Fruit fly (Drosophila melanogaster) whole organism, adult: Measurements from ENCODE around the gene CG33552.

Experiments
- CG11617 ChIP-seq: fragments of 200-800 bp; sonication (Bioruptor generic); optimal IDR thresholded peaks from 2 replicates; lab custom pipeline; 2017; ENCODE audit warnings: mild to moderate bottlenecking, missing biosample characterization, missing genetic modification reagents, missing genetic modification characterization
- CG12768 ChIP-seq: fragments of 200-800 bp; sonication (Bioruptor generic); optimal IDR thresholded peaks from 2 replicates; lab custom pipeline; 2017; ENCODE audit warnings: missing biosample characterization, missing genetic modification characterization, mild to moderate bottlenecking, moderate library complexity, missing genetic modification reagents
- CG14711 ChIP-seq: fragments of 200-800 bp; sonication (Bioruptor generic); optimal IDR thresholded peaks from 2 replicates; lab custom pipeline; 2018; ENCODE audit warnings: missing biosample characterization, mild to moderate bottlenecking, missing genetic modification characterization, moderate library complexity
- CG1620 ChIP-seq: fragments of 200-800 bp; sonication (Bioruptor generic); optimal IDR thresholded peaks from 2 replicates; lab custom pipeline; 2016; ENCODE audit warnings: missing biosample characterization, missing genetic modification characterization
- CG33017 ChIP-seq: fragments of 200-800 bp; sonication (Bioruptor generic); optimal IDR thresholded peaks from 2 replicates; lab custom pipeline; 2018; ENCODE audit warnings: missing biosample characterization, mild to moderate bottlenecking, missing genetic modification characterization, moderate library complexity
- CG5204 ChIP-seq: fragments of 200-800 bp; sonication (Bioruptor generic); optimal IDR thresholded peaks from 2 replicates; lab custom pipeline; 2016; ENCODE audit warnings: missing biosample characterization, missing genetic modification characterization
- CG7045 ChIP-seq: fragments of 200-800 bp; sonication (Bioruptor generic); optimal IDR thresholded peaks from 2 replicates; lab custom pipeline; 2017; ENCODE audit warnings: missing biosample characterization, mild to moderate bottlenecking, missing genetic modification characterization
- CG7101 ChIP-seq: fragments of 200-800 bp; sonication (Bioruptor generic); optimal IDR thresholded peaks from 2 replicates; lab custom pipeline; 2018; ENCODE audit warnings: missing biosample characterization, mild to moderate bottlenecking, missing genetic modification characterization, moderate library complexity
- Clk ChIP-seq: fragments of 200-800 bp; sonication (Bioruptor generic); optimal IDR thresholded peaks from 2 replicates; lab custom pipeline; 2017; ENCODE audit warnings: missing biosample characterization, missing genetic modification characterization
- Crg-1 ChIP-seq: fragments of 200-800 bp; sonication (Bioruptor generic); optimal IDR thresholded peaks from 2 replicates; lab custom pipeline; 2016; ENCODE audit warnings: missing biosample characterization, missing genetic modification characterization
- Hr96 ChIP-seq: fragments of 200-800 bp; sonication (Bioruptor generic); optimal IDR thresholded peaks from 2 replicates; lab custom pipeline; 2016; ENCODE audit warnings: missing biosample characterization, missing genetic modification characterization
- Mnt ChIP-seq: fragments of 200-800 bp; sonication (Bioruptor generic); optimal IDR thresholded peaks from 2 replicates; lab custom pipeline; 2016; ENCODE audit warnings: missing biosample characterization, mild to moderate bottlenecking, missing genetic modification characterization
- bab1 ChIP-seq: fragments of 200-800 bp; sonication (Bioruptor generic); optimal IDR thresholded peaks from 3 replicates; lab custom pipeline; 2019; ENCODE audit warnings: missing biosample characterization, mild to moderate bottlenecking, missing genetic modification characterization, moderate library complexity
- cic ChIP-seq: fragments of 200-800 bp; sonication (Bioruptor generic); optimal IDR thresholded peaks from 2 replicates; lab custom pipeline; 2017; ENCODE audit warnings: missing biosample characterization, mild to moderate bottlenecking, missing genetic modification characterization, moderate library complexity
- cnc ChIP-seq, 2 experiments: fragments of >200 bp; optimal IDR thresholded peaks; 2 replicates each; lab custom pipeline; 2017
- kay ChIP-seq: fragments of 200-800 bp; sonication (Bioruptor generic); peaks from one replicate; lab custom pipeline; 2016; ENCODE audit warnings: missing biosample characterization, missing genetic modification characterization, borderline replicate concordance
- ovo ChIP-seq: fragments of 200-800 bp; sonication (Bioruptor generic); optimal IDR thresholded peaks from 2 replicates; lab custom pipeline; 2016; ENCODE audit warnings: missing biosample characterization, missing genetic modification characterization
- pad ChIP-seq: fragments of 200-800 bp; sonication (Bioruptor generic); optimal IDR thresholded peaks from 3 replicates; lab custom pipeline; 2017; ENCODE audit warnings: missing biosample characterization, missing genetic modification characterization, mild to moderate bottlenecking, moderate library complexity, missing genetic modification reagents
- tj ChIP-seq: fragments of 200-800 bp; sonication (Bioruptor generic); optimal IDR thresholded peaks from 3 replicates; lab custom pipeline; 2017; ENCODE audit warnings: missing biosample characterization, mild to moderate bottlenecking, missing genetic modification characterization, moderate library complexity
- toe ChIP-seq: fragments of 200-800 bp; sonication (Bioruptor generic); optimal IDR thresholded peaks from 2 replicates; lab custom pipeline; 2016; ENCODE audit warnings: missing biosample characterization, missing genetic modification characterization

CG33552 gene

DNA sequence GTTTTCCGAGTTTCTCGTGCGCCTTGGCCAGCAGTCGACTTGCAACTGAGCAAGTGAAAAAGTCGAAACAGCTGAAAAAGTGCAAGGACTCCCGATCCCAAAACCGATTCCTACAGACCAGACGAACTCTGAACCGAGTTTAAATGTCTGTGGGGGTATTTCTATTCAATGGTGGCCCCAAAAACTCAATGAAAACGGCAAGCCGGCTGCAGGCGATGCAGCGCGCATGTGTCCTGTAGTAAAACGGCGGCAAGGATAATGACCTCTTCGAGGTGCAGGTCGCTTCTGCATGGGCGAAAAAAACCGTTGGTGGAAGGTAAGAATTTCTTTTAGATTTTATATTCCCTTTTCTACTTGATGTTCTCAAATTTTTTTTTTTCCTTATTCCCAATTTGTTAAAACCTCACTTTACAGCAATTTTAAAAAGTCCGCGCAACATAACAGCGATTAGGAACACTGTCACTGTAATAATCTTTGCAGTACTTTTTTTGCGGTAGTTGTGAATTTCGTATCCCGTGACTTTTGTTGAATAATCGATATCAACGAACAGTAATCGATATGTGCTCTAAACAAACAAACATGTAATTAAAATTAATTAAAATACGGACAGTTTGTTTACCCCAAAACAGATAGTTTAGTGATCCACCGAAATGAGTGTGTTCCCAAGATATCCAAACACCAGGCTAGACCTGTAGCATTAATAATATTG lies 5.5 kb upstream of the CG33552 start, which contains the start of the genes Trpgamma and her:
Trpgamma (minus strand) TSS at position 51 of the 709 bp plus-strand sequence.
her (plus strand) TSS at position 535 of the 709 bp plus-strand sequence.
- TF ChIP-seq pad (GFP tag; lab: Kevin White, UChicago) (no peak), CG33017 (tag; lab: Kevin White, UChicago) (no peak), cnc (optimal IDR thresholded peaks at IDR 0.05; lab: Kevin White, UChicago) (no peak), cic (GFP tag; lab: Kevin White, UChicago) (no peak), Crg-1 (peak; percentile 53), toe (GFP tag; lab: Kevin White, UChicago) (no peak), CG7045 (GFP tag; lab: Kevin White, UChicago) (no peak), Mnt (GFP tag; lab: Kevin White, UChicago) (peak; percentile 26), CG14711 (tag; lab: Kevin White, UChicago) (peak; percentile 20), CG12768 (GFP tag; lab: Kevin White, UChicago) (no peak), CG11617 (GFP tag; lab: Kevin White, UChicago) (no peak), CG5204 (no peak), ovo (GFP tag; lab: Kevin White, UChicago) (peak; percentile 15), CG7101 (tag; lab: Kevin White, UChicago) (peak; percentile 62), kay (GFP tag; lab: Kevin White, UChicago) (no peak), Hr96 (peak; percentile 3), CG1620 (GFP tag; lab: Kevin White, UChicago) (peak; percentile 31), Clk (GFP tag; lab: Kevin White, UChicago) (no peak), tj (GFP tag; lab: Kevin White, UChicago) (peak; percentile 40), bab1 (GFP tag; lab: Kevin White, UChicago) (peak; percentile 70)

DNA sequence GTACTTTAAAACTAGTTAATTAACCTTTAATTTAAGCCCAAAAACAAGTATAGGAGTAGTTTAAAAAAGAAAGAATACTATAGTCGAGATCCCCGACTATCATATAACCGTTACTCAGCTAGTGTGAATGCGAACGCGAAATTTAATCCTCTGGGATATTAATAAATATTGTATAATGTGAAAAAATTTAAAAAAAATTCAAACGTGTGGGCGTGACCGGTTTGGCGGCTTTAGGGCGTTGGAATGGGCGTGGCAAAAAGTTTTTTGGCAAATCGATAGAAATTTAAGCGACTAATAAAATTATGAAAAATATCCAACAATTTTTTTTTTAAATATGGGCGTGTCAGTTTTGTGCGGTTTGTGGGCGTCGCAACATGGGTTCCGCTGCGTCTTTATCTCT lies 3.2 kb upstream of the CG33552 start:
- TF ChIP-seq cnc (optimal IDR thresholded peaks at IDR 0.05; lab: Kevin White, UChicago) (no peak), CG12768 (GFP tag; lab: Kevin White, UChicago) (no peak), CG11617 (GFP tag; lab: Kevin White, UChicago) (no peak), tj (GFP tag; lab: Kevin White, UChicago) (no peak), pad (GFP tag; lab: Kevin White, UChicago) (no peak), ovo (GFP tag; lab: Kevin White, UChicago) (no peak), Crg-1 (no peak), Mnt (GFP tag; lab: Kevin White, UChicago) (no peak), CG7045 (GFP tag; lab: Kevin White, UChicago) (no peak)

DNA sequence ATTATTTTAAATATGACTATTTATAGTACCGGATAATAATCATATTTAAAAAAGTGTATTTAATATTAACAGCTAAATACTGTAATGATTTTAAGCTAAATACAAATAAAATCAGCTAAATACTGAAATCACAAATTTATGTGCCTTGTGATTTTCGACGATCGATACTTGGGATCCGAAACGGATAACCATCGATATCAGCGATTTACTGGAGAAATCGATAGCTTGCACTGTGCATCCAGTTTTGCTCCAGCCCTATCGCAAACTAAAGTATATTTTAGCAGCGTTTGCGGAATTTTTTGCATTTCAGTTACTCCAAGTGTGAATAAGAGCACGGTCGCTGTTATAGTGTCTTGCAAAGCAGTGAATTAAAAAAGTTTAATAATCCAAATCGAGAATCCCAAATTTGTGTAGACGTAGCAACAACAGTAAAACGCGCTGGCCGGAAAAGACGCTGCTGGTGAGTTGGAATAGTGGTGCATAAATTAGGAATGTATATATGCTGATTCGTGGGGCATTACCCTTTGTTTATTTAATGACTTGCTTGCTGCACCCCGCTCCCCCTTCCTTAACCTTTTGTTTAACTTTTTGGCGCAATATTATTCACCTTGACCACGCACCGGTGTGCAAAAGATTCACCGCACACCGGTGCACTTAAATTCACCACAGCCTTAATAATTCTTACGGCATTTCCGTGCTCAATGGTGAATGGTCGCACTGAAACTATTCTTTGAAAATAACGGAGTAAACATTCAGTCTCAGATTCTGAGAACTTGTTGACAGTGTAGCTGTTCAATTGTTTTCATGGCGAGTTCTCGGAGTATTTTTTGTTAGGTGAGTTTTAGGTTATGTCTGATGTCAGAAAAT lies 2.3 kb upstream of the CG33552 start, which contains the start of the genes grp and squ:
grp (plus strand) TSS at position 238 of the 867 bp plus-strand sequence.
squ (plus strand) TSS at position 238 of the 867 bp plus-strand sequence.
- peak; percentile 28 for TF ChIP-seq Mnt (GFP tag; lab: Kevin White, UChicago)
- no peak for TF ChIP-seq CG33017 (tag; lab: Kevin White, UChicago)
- no peak for TF ChIP-seq bab1 (GFP tag; lab: Kevin White, UChicago)
- peak; percentile 28 for TF ChIP-seq pad (GFP tag; lab: Kevin White, UChicago)
- TF ChIP-seq ovo (GFP tag; lab: Kevin White, UChicago) = peak; percentile 80
- TF ChIP-seq CG7101 (tag; lab: Kevin White, UChicago) = peak; percentile 37
- TF ChIP-seq CG14711 (tag; lab: Kevin White, UChicago) = no peak
- TF ChIP-seq cnc (optimal IDR thresholded peaks at IDR 0.05; lab: Kevin White, UChicago) = peak in 1 of 2 experiments; percentile 52
- no peak for TF ChIP-seq Crg-1
- TF ChIP-seq cic (GFP tag; lab: Kevin White, UChicago) = no peak
- no peak for TF ChIP-seq toe (GFP tag; lab: Kevin White, UChicago)
- TF ChIP-seq CG7045 (GFP tag; lab: Kevin White, UChicago) = no peak
- no peak for TF ChIP-seq kay (GFP tag; lab: Kevin White, UChicago)
- TF ChIP-seq tj (GFP tag; lab: Kevin White, UChicago) = peak; percentile 98
- no peak for TF ChIP-seq CG1620 (GFP tag; lab: Kevin White, UChicago)
- no peak for TF ChIP-seq CG5204
- no peak for TF ChIP-seq Clk (GFP tag; lab: Kevin White, UChicago)
- peak; percentile 15 for TF ChIP-seq CG12768 (GFP tag; lab: Kevin White, UChicago)
- no peak for TF ChIP-seq Hr96
- TF ChIP-seq CG11617 (GFP tag; lab: Kevin White, UChicago) = peak; percentile 14

DNA sequence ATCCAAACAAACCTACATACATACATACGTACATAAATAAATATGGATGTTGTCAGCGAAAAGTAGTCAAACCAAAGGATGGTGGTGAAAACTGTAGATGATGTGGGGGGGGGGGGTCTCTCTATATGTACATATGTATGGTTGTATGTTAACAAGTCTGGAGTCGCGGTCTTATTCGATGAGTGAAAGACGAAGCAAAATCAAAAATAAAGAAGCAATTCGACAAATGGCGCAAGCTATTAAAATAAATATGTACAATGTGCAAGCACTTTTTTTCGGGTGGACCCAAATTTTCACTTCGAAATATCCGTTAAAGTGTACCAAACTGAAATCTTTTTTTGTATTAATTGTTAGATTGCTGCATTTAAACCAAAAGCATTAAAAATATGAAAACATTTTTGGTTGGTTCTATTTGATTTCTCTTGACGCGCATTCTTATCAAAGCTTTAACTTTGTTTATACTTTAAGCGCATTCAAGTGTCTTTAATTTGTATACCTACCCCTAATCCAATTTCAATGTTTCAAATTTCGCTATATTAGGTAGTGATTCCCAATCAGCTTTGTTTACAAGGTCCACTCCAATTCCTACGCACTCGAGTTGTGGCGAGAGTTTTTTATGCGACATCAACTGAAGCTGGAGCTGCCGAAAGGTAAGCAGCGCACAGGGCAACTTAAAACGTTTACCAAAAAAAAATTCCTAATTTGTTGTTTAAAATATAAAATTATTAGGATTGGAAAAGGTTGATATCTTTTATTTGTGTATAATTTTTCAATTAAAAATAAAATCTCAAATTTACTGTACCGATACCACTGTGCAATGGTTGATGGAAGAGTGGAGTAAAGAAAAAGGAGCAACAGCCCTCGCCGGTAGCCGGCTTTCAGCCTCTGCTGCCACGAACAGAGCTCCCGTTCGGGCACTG lies 1.9 kb downstream of the CG33552 start, which contains the start of gene CG31807:
CG31807 (minus strand) TSS at position 51 of the 920 bp plus-strand sequence.
- peak; percentile 45 for TF ChIP-seq Hr96
- TF ChIP-seq CG7045 (GFP tag; lab: Kevin White, UChicago) = no peak
- no peak for TF ChIP-seq CG5204
- no peak for TF ChIP-seq cic (GFP tag; lab: Kevin White, UChicago)
- TF ChIP-seq tj (GFP tag; lab: Kevin White, UChicago) = peak; percentile 74
- no peak for TF ChIP-seq toe (GFP tag; lab: Kevin White, UChicago)
- TF ChIP-seq Clk (GFP tag; lab: Kevin White, UChicago) = no peak
- TF ChIP-seq pad (GFP tag; lab: Kevin White, UChicago) = peak; percentile 32
- no peak for TF ChIP-seq Crg-1
- no peak for TF ChIP-seq CG12768 (GFP tag; lab: Kevin White, UChicago)
- TF ChIP-seq Mnt (GFP tag; lab: Kevin White, UChicago) = no peak
- TF ChIP-seq CG33017 (tag; lab: Kevin White, UChicago) = no peak
- TF ChIP-seq CG11617 (GFP tag; lab: Kevin White, UChicago) = peak; percentile 19
- TF ChIP-seq cnc (optimal IDR thresholded peaks at IDR 0.05; lab: Kevin White, UChicago) = no peak
- peak; percentile 64 for TF ChIP-seq CG7101 (tag; lab: Kevin White, UChicago)
- peak; percentile 6 for TF ChIP-seq kay (GFP tag; lab: Kevin White, UChicago)
- TF ChIP-seq CG1620 (GFP tag; lab: Kevin White, UChicago) = no peak
- TF ChIP-seq CG14711 (tag; lab: Kevin White, UChicago) = peak; percentile 46
- TF ChIP-seq bab1 (GFP tag; lab: Kevin White, UChicago) = peak; percentile 92
- no peak for TF ChIP-seq ovo (GFP tag; lab: Kevin White, UChicago)
